Worm (Caenorhabditis elegans): ENCODE data around the gene Y55D9A.2.
A peak's percentile ranks its signal among the peaks of the same experiment; 100 is the strongest.

Gene Y55D9A.2

ce11 chrIV:12596960-12597359, 8.3 kb downstream of the Y55D9A.2 start:
- TF ChIP-seq C38D4.7 (GFP tag; optimal IDR thresholded peaks at IDR 0.05): no peak
- no peak for TF ChIP-seq lin-11 (tag; optimal IDR thresholded peaks at IDR 0.05)
- TF ChIP-seq lim-6 (tag; optimal IDR thresholded peaks at IDR 0.05): no peak
- no peak for TF ChIP-seq pax-1 (tag; optimal IDR thresholded peaks at IDR 0.05)
- no peak for TF ChIP-seq odd-2 (tag; optimal IDR thresholded peaks at IDR 0.05)

DNA sequence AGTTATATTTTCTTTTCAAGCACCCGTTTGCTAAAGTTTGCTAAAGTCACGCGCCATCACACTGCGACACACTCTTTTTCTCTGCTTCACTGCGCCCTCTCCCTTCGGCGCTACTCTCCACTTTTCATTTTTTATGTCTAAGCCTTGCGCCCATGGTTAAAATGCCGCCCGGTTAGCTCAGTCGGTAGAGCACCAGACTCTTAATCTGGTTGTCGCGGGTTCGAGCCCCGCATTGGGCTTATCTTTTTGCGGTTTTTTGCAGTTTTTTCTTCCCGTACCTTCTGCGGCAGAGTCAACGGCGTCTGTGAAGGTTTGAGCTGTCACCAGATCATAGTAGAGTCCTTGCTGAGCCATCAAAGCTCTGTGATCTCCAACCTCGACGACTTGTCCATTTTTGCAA, 10.7 kb downstream of the Y55D9A.2 start:
- TF ChIP-seq ceh-48 (tag; optimal IDR thresholded peaks at IDR 0.05) (peak; percentile 34), ceh-22 (tag; optimal IDR thresholded peaks at IDR 0.05) (no peak), unc-55 (GFP tag; optimal IDR thresholded peaks at IDR 0.05) (no peak), che-1 (tag; optimal IDR thresholded peaks at IDR 0.05) (peak; percentile 66), unc-3 (GFP tag; conservative IDR thresholded peaks at IDR 0.05) (peak; percentile 67; the same call in 1 of the 2 replicates), unc-3 (tag; optimal IDR thresholded peaks at IDR 0.05) (peak; percentile 54), ceh-31 (tag; optimal IDR thresholded peaks at IDR 0.05) (peak; percentile 65), mec-3 (tag; optimal IDR thresholded peaks at IDR 0.05; ENCODE audit: borderline replicate concordance) (peak; percentile 50), ahr-1 (tag; optimal IDR thresholded peaks at IDR 0.05) (no peak), pag-3 (tag; optimal IDR thresholded peaks at IDR 0.05; ENCODE audit: borderline replicate concordance) (peak; percentile 49), dmd-4 (tag; optimal IDR thresholded peaks at IDR 0.05; ENCODE audit: borderline replicate concordance) (peak; percentile 31), ceh-14 (tag; optimal IDR thresholded peaks at IDR 0.05) (peak; percentile 89), hlh-30 (tag; optimal IDR thresholded peaks at IDR 0.05; ENCODE audit: insufficient read depth) (peak; percentile 83), pat-9 (tag; optimal IDR thresholded peaks at IDR 0.05) (peak; percentile 74), lim-6 (tag; optimal IDR thresholded peaks at IDR 0.05) (no peak), K09A11.1 (tag; optimal IDR thresholded peaks at IDR 0.05; ENCODE audit: insufficient read depth) (peak; percentile 22), pax-1 (tag; optimal IDR thresholded peaks at IDR 0.05) (no peak), ama-1 (optimal IDR thresholded peaks at IDR 0.05) (no peak), rnt-1 (tag; optimal IDR thresholded peaks at IDR 0.05) (peak; percentile 92), Y22D7AL.16 (tag; optimal IDR thresholded peaks at IDR 0.05) (peak; percentile 66), npax-4 (tag; optimal IDR thresholded peaks at IDR 0.05) (peak; percentile 54), hlh-8 (tag; optimal IDR thresholded peaks at IDR 0.05) (peak; percentile 41), sox-4 (tag; optimal IDR thresholded peaks at IDR 0.05) (peak; percentile 82), nhr-11 (tag; optimal IDR thresholded peaks at IDR 0.05) (no peak), ceh-6 (GFP tag; optimal IDR thresholded peaks at IDR 0.05) (peak; percentile 69), tbx-7 (tag; optimal IDR thresholded peaks at IDR 0.05) (peak; percentile 17), ref-2 (tag; optimal IDR thresholded peaks at IDR 0.05) (peak; percentile 47), ceh-2 (tag; optimal IDR thresholded peaks at IDR 0.05) (peak; percentile 54), pha-4 (tag; optimal IDR thresholded peaks at IDR 0.05) (no peak), madf-2 (tag; optimal IDR thresholded peaks at IDR 0.05) (peak; percentile 38), C38D4.7 (GFP tag; optimal IDR thresholded peaks at IDR 0.05) (peak; percentile 47), F13H6.1 (tag; optimal IDR thresholded peaks at IDR 0.05) (peak; percentile 83), K02D7.2 (tag; optimal IDR thresholded peaks at IDR 0.05) (peak; percentile 66), C08G9.2 (tag; optimal IDR thresholded peaks at IDR 0.05) (peak; percentile 70), gmeb-2 (tag; optimal IDR thresholded peaks at IDR 0.05) (peak; percentile 58), ceh-45 (GFP tag; IDR thresholded peaks at IDR 0.05) (peak; percentile 92), ceh-19 (GFP tag; optimal IDR thresholded peaks at IDR 0.05) (peak; percentile 77), fax-1 (tag; optimal IDR thresholded peaks at IDR 0.05) (peak; percentile 57), sox-2 (GFP tag; IDR thresholded peaks at IDR 0.05) (no peak), lin-11 (tag; optimal IDR thresholded peaks at IDR 0.05) (peak; percentile 59), unc-42 (tag; optimal IDR thresholded peaks at IDR 0.05) (peak; percentile 73), hlh-6 (tag; optimal IDR thresholded peaks at IDR 0.05) (peak; percentile 64), fkh-6 (tag; optimal IDR thresholded peaks at IDR 0.05) (peak; percentile 68), hlh-13 (GFP tag; optimal IDR thresholded peaks at IDR 0.05) (peak; percentile 66), sdc-2 (tag; optimal IDR thresholded peaks at IDR 0.05) (peak; percentile 57), ceh-24 (tag; optimal IDR thresholded peaks at IDR 0.05) (peak; percentile 49), T23F11.4 (GFP tag; optimal IDR thresholded peaks at IDR 0.05) (peak; percentile 74), tbx-2 (tag; optimal IDR thresholded peaks at IDR 0.05) (peak; percentile 31), dve-1 (tag; optimal IDR thresholded peaks at IDR 0.05) (peak; percentile 60), ets-4 (tag; optimal IDR thresholded peaks at IDR 0.05) (peak; percentile 44)

Data from whole organism, late embryonic.